Fruit fly (Drosophila melanogaster): ENCODE results near the gene SmydA-9.

DNA sequence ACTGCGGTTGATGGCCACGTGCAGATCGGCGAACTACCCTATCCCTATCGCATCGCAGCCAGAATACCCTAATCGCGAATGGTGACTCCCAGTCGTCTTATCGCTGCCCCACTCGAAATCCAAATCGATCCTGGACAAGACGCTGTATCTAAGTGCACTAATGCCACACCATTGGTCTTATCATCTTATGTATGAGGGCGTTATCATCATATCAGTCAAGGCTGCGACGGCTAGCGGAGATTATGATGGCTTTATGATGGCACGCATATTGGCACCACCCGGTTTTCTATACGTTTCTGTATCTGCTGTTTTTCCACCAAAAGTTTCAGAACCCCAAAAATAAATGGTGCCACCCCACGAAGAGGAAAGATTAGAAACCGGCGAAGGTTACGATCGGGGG lies 10.5 kb downstream of the SmydA-9 start:
- no peak for TF ChIP-seq eg (GFP tag; IDR thresholded peaks at IDR 0.05)
- no peak for TF ChIP-seq fd85E (GFP tag; optimal IDR thresholded peaks at IDR 0.05)
- TF ChIP-seq Hr38 (GFP tag; optimal IDR thresholded peaks at IDR 0.05): no peak
